Worm (Caenorhabditis elegans) whole organism, young adult: ENCODE data around the gene F58G11.4.

Experiments
- B0261.1 ChIP-seq: sonication (generic microtip); optimal IDR thresholded peaks from 2 replicates; lab custom pipeline; 2016; ENCODE audit warnings: mild to moderate bottlenecking, missing genetic modification characterization, moderate library complexity, missing compliant biosample characterization
- B0336.3 ChIP-seq: fragments of 200-800 bp; sonication (Bioruptor generic); IDR thresholded peaks from 2 replicates; pipeline ENCODE4 v1.3.6; 2022; ENCODE audit warnings: missing genetic modification characterization, missing compliant biosample characterization
- C06A6.2 ChIP-seq: fragments of 200-800 bp; sonication (Bioruptor generic); conservative IDR thresholded peaks from 2 replicates; pipeline ENCODE4 v1.3.6; 2022; ENCODE audit warnings: missing genetic modification characterization, missing compliant biosample characterization
- C17E4.6 ChIP-seq: fragments of 200-800 bp; sonication (Bioruptor generic); IDR thresholded peaks from 2 replicates; pipeline ENCODE4 v1.3.6; 2022; ENCODE audit warnings: missing genetic modification reagents, missing genetic modification characterization, missing compliant biosample characterization
- D2030.7 ChIP-seq: fragments of 200-800 bp; sonication (Bioruptor generic); IDR thresholded peaks from 2 replicates; pipeline ENCODE4 v1.3.6; 2022; ENCODE audit warnings: missing genetic modification reagents, missing genetic modification characterization, missing compliant biosample characterization
- F33H1.4 ChIP-seq: fragments of 200-800 bp; sonication (Bioruptor generic); IDR thresholded peaks from 2 replicates; pipeline ENCODE4 v1.3.6; 2022; ENCODE audit warnings: missing genetic modification reagents, missing genetic modification characterization, missing compliant biosample characterization
- F37B4.10 ChIP-seq: fragments of 200-800 bp; sonication (Bioruptor generic); IDR thresholded peaks from 2 replicates; pipeline ENCODE4 v1.3.6; 2022; ENCODE audit warnings: missing genetic modification characterization, missing compliant biosample characterization
- F57A8.1 ChIP-seq: fragments of 200-800 bp; sonication (Bioruptor generic); optimal IDR thresholded peaks from 2 replicates; lab custom pipeline; 2018; ENCODE audit warnings: mild to moderate bottlenecking, missing genetic modification characterization, moderate library complexity, missing compliant biosample characterization
- K12H6.12 ChIP-seq: fragments of 200-800 bp; sonication (Bioruptor generic); optimal IDR thresholded peaks from 2 replicates; lab custom pipeline; 2018; ENCODE audit warnings: mild to moderate bottlenecking, missing genetic modification characterization, missing compliant biosample characterization
- Y56A3A.18 ChIP-seq: fragments of 200-800 bp; sonication (Bioruptor generic); IDR thresholded peaks from 2 replicates; pipeline ENCODE4 v1.3.6; 2022; ENCODE audit warnings: missing genetic modification reagents, missing genetic modification characterization, missing compliant biosample characterization
- Y79H2A.3 ChIP-seq: fragments of 200-800 bp; sonication (Bioruptor generic); conservative IDR thresholded peaks from 2 replicates; pipeline ENCODE4 v1.3.6; 2022; ENCODE audit warnings: missing genetic modification reagents, missing genetic modification characterization, missing compliant biosample characterization
- Y95B8A.8 ChIP-seq: fragments of 200-800 bp; sonication (Bioruptor generic); IDR thresholded peaks from 2 replicates; pipeline ENCODE4 v1.3.6; 2022; ENCODE audit warnings: missing genetic modification reagents, missing genetic modification characterization, missing compliant biosample characterization
- akir-1 ChIP-seq: fragments of 200-800 bp; sonication (Bioruptor generic); optimal IDR thresholded peaks from 2 replicates; lab custom pipeline; 2018; ENCODE audit warnings: mild to moderate bottlenecking, missing genetic modification characterization, moderate library complexity, missing compliant biosample characterization
- ama-1 ChIP-seq, 3 experiments: fragments of 150-350 bp in 1 of 3; sonication (generic microtip) in 2 of 3; optimal IDR thresholded peaks; 2 replicates each; lab custom pipeline; 2014 to 2018; ENCODE audit warnings: missing biosample characterization in 2 of 3, missing genetic modification characterization in 2 of 3, missing genetic modification reagents in 2 of 3
- atf-7 ChIP-seq: sonication (generic microtip); optimal IDR thresholded peaks from 2 replicates; lab custom pipeline; 2017; ENCODE audit warnings: mild to moderate bottlenecking, missing genetic modification characterization, missing compliant biosample characterization
- attf-3 ChIP-seq: fragments of 200-800 bp; sonication (Bioruptor generic); conservative IDR thresholded peaks from 2 replicates; pipeline ENCODE4 v1.3.6; 2022; ENCODE audit warnings: missing genetic modification reagents, missing genetic modification characterization, missing compliant biosample characterization
- cebp-2 ChIP-seq: fragments of 200-800 bp; sonication (Bioruptor generic); IDR thresholded peaks from 2 replicates; pipeline ENCODE4 v1.3.6; 2022; ENCODE audit warnings: missing genetic modification characterization, missing compliant biosample characterization
- efl-1 ChIP-seq: fragments of 150-350 bp; optimal IDR thresholded peaks from 2 replicates; lab custom pipeline; 2014; ENCODE audit warnings: missing biosample characterization, missing genetic modification reagents, missing genetic modification characterization
- egl-44 ChIP-seq: fragments of 200-800 bp; sonication (Bioruptor generic); IDR thresholded peaks from 2 replicates; pipeline ENCODE4 v1.3.6; 2022; ENCODE audit warnings: missing genetic modification reagents, missing genetic modification characterization, missing compliant biosample characterization
- egrh-3 ChIP-seq: fragments of 200-800 bp; sonication (Bioruptor generic); IDR thresholded peaks from 2 replicates; pipeline ENCODE4 v1.3.6; 2022; ENCODE audit warnings: missing genetic modification reagents, missing genetic modification characterization, missing compliant biosample characterization
- ekl-4 ChIP-seq: fragments of 200-800 bp; sonication (Bioruptor generic); IDR thresholded peaks from 2 replicates; pipeline ENCODE4 v1.3.6; 2022; ENCODE audit warnings: missing genetic modification reagents, missing genetic modification characterization, missing compliant biosample characterization
- fkh-3 ChIP-seq: sonication (generic microtip); optimal IDR thresholded peaks from 2 replicates; lab custom pipeline; 2016; ENCODE audit warnings: mild to moderate bottlenecking, missing genetic modification characterization, missing compliant biosample characterization
- hsf-1 ChIP-seq: fragments of 200-800 bp; sonication (Bioruptor generic); IDR thresholded peaks from 2 replicates; pipeline ENCODE4 v1.3.6; 2022; ENCODE audit warnings: missing genetic modification reagents, missing genetic modification characterization, missing compliant biosample characterization
- let-526 ChIP-seq: fragments of 200-800 bp; sonication (Bioruptor generic); IDR thresholded peaks from 2 replicates; pipeline ENCODE4 v1.3.6; 2022; ENCODE audit warnings: missing genetic modification reagents, missing genetic modification characterization, missing compliant biosample characterization
- lin-26 ChIP-seq: fragments of 200-800 bp; sonication (Bioruptor generic); IDR thresholded peaks from 2 replicates; pipeline ENCODE4 v1.3.6; 2022; ENCODE audit warnings: missing genetic modification reagents, missing genetic modification characterization, missing compliant biosample characterization
- lin-54 ChIP-seq: fragments of 200-800 bp; sonication (Bioruptor generic); optimal IDR thresholded peaks from 2 replicates; lab custom pipeline; 2018; ENCODE audit warnings: mild to moderate bottlenecking, missing genetic modification characterization, missing compliant biosample characterization
- lsl-1 ChIP-seq: fragments of 200-800 bp; sonication (Bioruptor generic); optimal IDR thresholded peaks from 2 replicates; lab custom pipeline; 2018; ENCODE audit warnings: mild to moderate bottlenecking, missing genetic modification characterization, moderate library complexity, missing compliant biosample characterization
- lsy-27 ChIP-seq: sonication (generic microtip); optimal IDR thresholded peaks from 2 replicates; lab custom pipeline; 2017; ENCODE audit warnings: missing genetic modification characterization, mild to moderate bottlenecking, missing compliant biosample characterization, antibody characterized with exemption, missing genotype, borderline replicate concordance; ENCODE audit not compliant: insufficient read depth
- madf-3 ChIP-seq: fragments of 200-800 bp; sonication (Bioruptor generic); IDR thresholded peaks from 2 replicates; pipeline ENCODE4 v1.3.6; 2022; ENCODE audit warnings: missing genetic modification reagents, missing genetic modification characterization, missing compliant biosample characterization
- madf-6 ChIP-seq: fragments of 200-800 bp; sonication (Bioruptor generic); IDR thresholded peaks from 2 replicates; pipeline ENCODE4 v1.3.6; 2022; ENCODE audit warnings: missing genetic modification reagents, missing genetic modification characterization, missing compliant biosample characterization
- madf-8 ChIP-seq: fragments of 200-800 bp; sonication (Bioruptor generic); conservative IDR thresholded peaks from 2 replicates; pipeline ENCODE4 v1.3.6; 2022; ENCODE audit warnings: missing genetic modification reagents, missing genetic modification characterization, missing compliant biosample characterization
- mcd-1 ChIP-seq: fragments of 200-800 bp; sonication (Bioruptor generic); IDR thresholded peaks from 2 replicates; pipeline ENCODE4 v1.3.6; 2022; ENCODE audit warnings: missing genetic modification reagents, missing genetic modification characterization, missing compliant biosample characterization
- nhr-90 ChIP-seq: sonication (generic microtip); optimal IDR thresholded peaks from 2 replicates; lab custom pipeline; 2016; ENCODE audit warnings: missing genotype, mild to moderate bottlenecking, missing genetic modification characterization, missing compliant biosample characterization
- pha-4 ChIP-seq: fragments of 150-350 bp; sonication (generic microtip); optimal IDR thresholded peaks from 2 replicates; lab custom pipeline; 2014; ENCODE audit warnings: missing biosample characterization, missing genetic modification reagents, missing genetic modification characterization
- rcor-1 ChIP-seq: fragments of 200-800 bp; sonication (Bioruptor generic); IDR thresholded peaks from 2 replicates; pipeline ENCODE4 v1.3.6; 2022; ENCODE audit warnings: missing genetic modification reagents, missing genetic modification characterization, missing compliant biosample characterization
- snpc-1.3 ChIP-seq: sonication (generic microtip); optimal IDR thresholded peaks from 2 replicates; lab custom pipeline; 2017; ENCODE audit warnings: missing genetic modification characterization, mild to moderate bottlenecking, missing compliant biosample characterization, antibody characterized with exemption, moderate library complexity, missing genotype, missing genetic modification reagents; ENCODE audit not compliant: insufficient read depth
- snpc-4 ChIP-seq, 5 experiments: fragments of 150-350 bp in 1 of 5; sonication (generic microtip) in 4 of 5; optimal IDR thresholded peaks; 2 replicates each; lab custom pipeline; 2014 to 2018; ENCODE audit warnings: missing genetic modification characterization in 5 of 5, missing biosample characterization in 3 of 5, antibody characterized with exemption in 2 of 5, mild to moderate bottlenecking in 2 of 5, missing compliant biosample characterization in 2 of 5, missing genotype in 2 of 5, moderate library complexity in 2 of 5, missing genetic modification reagents in 1 of 5
- tbp1 ChIP-seq: fragments of 200-800 bp; sonication (Bioruptor generic); optimal IDR thresholded peaks from 2 replicates; lab custom pipeline; 2018; ENCODE audit warnings: mild to moderate bottlenecking, missing genetic modification characterization, missing compliant biosample characterization
- unc-62 ChIP-seq: fragments of 150-350 bp; optimal IDR thresholded peaks from 2 replicates; lab custom pipeline; 2014; ENCODE audit warnings: missing biosample characterization, missing genetic modification reagents, missing genetic modification characterization
- zfh-2 ChIP-seq: fragments of 200-800 bp; sonication (Bioruptor generic); conservative IDR thresholded peaks from 2 replicates; pipeline ENCODE4 v1.3.6; 2022; ENCODE audit warnings: missing genetic modification reagents, missing genetic modification characterization, missing compliant biosample characterization
- zim-3 ChIP-seq: sonication (generic microtip); optimal IDR thresholded peaks from 2 replicates; lab custom pipeline; 2017; ENCODE audit warnings: mild to moderate bottlenecking, missing genetic modification characterization, moderate library complexity, missing compliant biosample characterization
- ztf-25 ChIP-seq: fragments of 200-800 bp; sonication (Bioruptor generic); IDR thresholded peaks from 2 replicates; pipeline ENCODE4 v1.3.6; 2022; ENCODE audit warnings: missing genetic modification reagents, missing genetic modification characterization, missing compliant biosample characterization
- ztf-26 ChIP-seq: sonication (generic microtip); optimal IDR thresholded peaks from 2 replicates; lab custom pipeline; 2017; ENCODE audit warnings: missing genetic modification characterization, missing compliant biosample characterization
- ztf-28 ChIP-seq: fragments of 200-800 bp; sonication (Bioruptor generic); IDR thresholded peaks from 2 replicates; pipeline ENCODE4 v1.3.6; 2022; ENCODE audit warnings: missing genetic modification reagents, missing genetic modification characterization, missing compliant biosample characterization
- ztf-6 ChIP-seq: fragments of 200-800 bp; sonication (Bioruptor generic); IDR thresholded peaks from 2 replicates; pipeline ENCODE4 v1.3.6; 2022; ENCODE audit warnings: missing genetic modification reagents, missing genetic modification characterization, missing compliant biosample characterization

Gene F58G11.4

ce11 chrV:13658577-13658976 lies 13.8 kb upstream of the F58G11.4 start (continued):
- TF ChIP-seq B0261.1 (no peak), madf-3 (GFP tag; lab: Robert Waterston, UW) (no peak), egrh-3 (GFP tag; lab: Robert Waterston, UW) (no peak), lsy-27 (tag; lab: Kevin White, UChicago) (no peak), attf-3 (no peak), fkh-3 (tag; lab: Kevin White, UChicago) (no peak), cebp-2 (no peak), F57A8.1 (GFP tag; lab: Kevin White, UChicago) (no peak)

DNA sequence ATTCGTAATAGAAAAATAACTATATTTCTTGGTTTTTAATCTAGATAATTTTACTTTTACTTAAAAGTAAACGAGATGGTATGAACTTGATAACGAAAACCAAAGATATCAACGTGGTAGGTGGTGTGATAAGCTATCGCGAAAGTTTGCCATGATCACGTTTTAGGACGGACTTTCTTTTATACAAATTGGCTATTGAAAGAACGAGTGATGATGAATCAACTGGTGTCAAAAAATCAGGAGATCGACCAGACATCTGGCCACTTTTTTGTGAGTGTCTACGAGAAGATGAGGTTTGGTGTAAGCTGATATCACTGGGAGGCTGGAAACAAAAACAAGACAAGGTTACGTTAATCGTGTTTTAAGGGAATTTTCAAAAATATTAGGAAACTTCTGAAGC lies 13.2 kb upstream of the F58G11.4 start:
- TF ChIP-seq tbp1 (GFP tag; lab: Kevin White, UChicago) (peak; percentile 8), akir-1 (GFP tag; lab: Kevin White, UChicago) (no peak), ztf-26 (no peak), attf-3 (no peak), lin-26 (no peak), nhr-90 (tag; lab: Kevin White, UChicago) (no peak), K12H6.12 (tag; lab: Kevin White, UChicago) (no peak)

- TF ChIP-seq F33H1.4 (GFP tag; lab: Robert Waterston, UW) = peak; percentile 88
- TF ChIP-seq Y95B8A.8 (GFP tag; lab: Robert Waterston, UW) = no peak
- no peak for TF ChIP-seq zim-3
- no peak for TF ChIP-seq F37B4.10 (GFP tag; lab: Robert Waterston, UW)
- no peak for TF ChIP-seq ztf-26
- no peak for TF ChIP-seq snpc-1.3
- no peak for TF ChIP-seq ama-1 (optimal IDR thresholded peaks at IDR 0.05; lab: Kevin White, UChicago)
- no peak for TF ChIP-seq ama-1 (GFP tag; optimal IDR thresholded peaks at IDR 0.05; lab: Kevin White, UChicago)
- TF ChIP-seq F57A8.1 (GFP tag; lab: Kevin White, UChicago) = no peak
- TF ChIP-seq pha-4 (tag; lab: Kevin White, UChicago) = no peak
- TF ChIP-seq D2030.7 (GFP tag; lab: Robert Waterston, UW) = peak; percentile 42; the same call in 1 of the 2 replicates
- no peak for TF ChIP-seq C17E4.6 (GFP tag; lab: Robert Waterston, UW)
- TF ChIP-seq B0261.1 = no peak
- TF ChIP-seq ekl-4 = no peak
- no peak for TF ChIP-seq let-526 (GFP tag; lab: Robert Waterston, UW)
- no peak for TF ChIP-seq egl-44 (GFP tag; lab: Robert Waterston, UW)
- TF ChIP-seq B0336.3 (GFP tag; lab: Robert Waterston, UW) = no peak
- TF ChIP-seq lsl-1 (GFP tag; lab: Kevin White, UChicago) = peak; percentile 90
- peak; percentile 63 for TF ChIP-seq madf-8 (GFP tag; lab: Robert Waterston, UW)
- TF ChIP-seq ztf-6 = no peak
- TF ChIP-seq ztf-28 (GFP tag; lab: Robert Waterston, UW) = no peak
- TF ChIP-seq snpc-4 (GFP tag; optimal IDR thresholded peaks at IDR 0.05; lab: Kevin White, UChicago) = no peak
- no peak for TF ChIP-seq snpc-4 (tag; optimal IDR thresholded peaks at IDR 0.05; lab: Kevin White, UChicago)
- TF ChIP-seq ztf-25 (GFP tag; lab: Robert Waterston, UW) = no peak
- TF ChIP-seq unc-62 = no peak
- peak; percentile 37 for TF ChIP-seq lin-54
- no peak for TF ChIP-seq mcd-1 (GFP tag; lab: Robert Waterston, UW)
- TF ChIP-seq C06A6.2 (GFP tag; lab: Robert Waterston, UW) = no peak
- no peak for TF ChIP-seq atf-7 (tag; lab: Kevin White, UChicago)
- TF ChIP-seq zfh-2 (GFP tag; lab: Robert Waterston, UW) = no peak
- no peak for TF ChIP-seq rcor-1 (GFP tag; lab: Robert Waterston, UW)
- no peak for TF ChIP-seq Y79H2A.3 (GFP tag; lab: Robert Waterston, UW)
- no peak for TF ChIP-seq efl-1 (GFP tag; lab: Kevin White, UChicago)
- TF ChIP-seq madf-6 (GFP tag; lab: Robert Waterston, UW) = peak; percentile 88
- TF ChIP-seq nhr-90 (tag; lab: Kevin White, UChicago) = no peak
- peak; percentile 16; the same call in 1 of the 2 replicates for TF ChIP-seq hsf-1
- no peak for TF ChIP-seq Y56A3A.18 (GFP tag; lab: Robert Waterston, UW)
These were observed 12.3 kb upstream of the F58G11.4 start for ce11 chrV:13660115-13660514.
